Worm (Caenorhabditis elegans): ENCODE data around the gene idpc-2.
A peak's percentile ranks its signal among the peaks of the same experiment; 100 is the strongest.
"Not testable (repeated sequence)": the region's sequence is repeated elsewhere in the genome, so short reads cannot be mapped to it uniquely, and the experiment has no call there.

The idpc-2 gene

ce11 chrV:8586920-8587319 is 34.2 kb downstream of the idpc-2 start:
- TF ChIP-seq fos-1 (tag; optimal IDR thresholded peaks at IDR 0.05) (peak; percentile 80), nhr-10 (tag; optimal IDR thresholded peaks at IDR 0.05) (no peak), sma-3 (GFP tag; optimal IDR thresholded peaks at IDR 0.05) (no peak), mdl-1 (tag; optimal IDR thresholded peaks at IDR 0.05) (no peak), dmd-4 (tag; optimal IDR thresholded peaks at IDR 0.05) (no peak), snpc-4 (tag; optimal IDR thresholded peaks at IDR 0.05) (no peak), mab-5 (tag; optimal IDR thresholded peaks at IDR 0.05) (no peak), Y55F3AM.14 (GFP tag; optimal IDR thresholded peaks at IDR 0.05) (no peak), skn-1 (tag; optimal IDR thresholded peaks at IDR 0.05) (no peak), crh-2 (tag; optimal IDR thresholded peaks at IDR 0.05) (peak; percentile 17), ztf-1 (GFP tag; conservative IDR thresholded peaks at IDR 0.05) (no peak), sma-9 (GFP tag; optimal IDR thresholded peaks at IDR 0.05) (peak; percentile 26), sma-9 (tag; optimal IDR thresholded peaks at IDR 0.05) (no peak), ama-1 (optimal IDR thresholded peaks at IDR 0.05) (no peak), lin-39 (tag; optimal IDR thresholded peaks at IDR 0.05) (no peak), nhr-77 (tag; optimal IDR thresholded peaks at IDR 0.05) (no peak), nhr-11 (tag; optimal IDR thresholded peaks at IDR 0.05) (no peak), sem-4 (tag; optimal IDR thresholded peaks at IDR 0.05) (no peak)

- no peak for TF ChIP-seq alr-1 (tag; optimal IDR thresholded peaks at IDR 0.05)
- no peak for TF ChIP-seq nhr-6 (tag; optimal IDR thresholded peaks at IDR 0.05)
- no peak for TF ChIP-seq C34F6.9 (tag; optimal IDR thresholded peaks at IDR 0.05)
- TF ChIP-seq fos-1 (tag; optimal IDR thresholded peaks at IDR 0.05) = no peak
- TF ChIP-seq sem-4 (tag; optimal IDR thresholded peaks at IDR 0.05) = no peak
- TF ChIP-seq mab-5 (tag; optimal IDR thresholded peaks at IDR 0.05) = no peak
- no peak for TF ChIP-seq nhr-77 (tag; optimal IDR thresholded peaks at IDR 0.05)
- no peak for TF ChIP-seq nhr-25 (tag; optimal IDR thresholded peaks at IDR 0.05)
- TF ChIP-seq ama-1 (optimal IDR thresholded peaks at IDR 0.05) = no peak
- no peak for TF ChIP-seq zag-1 (tag; optimal IDR thresholded peaks at IDR 0.05)
- no peak for TF ChIP-seq ztf-11 (tag; optimal IDR thresholded peaks at IDR 0.05)
- no peak for TF ChIP-seq elt-1 (tag; optimal IDR thresholded peaks at IDR 0.05)
- TF ChIP-seq ZK546.5 (tag; optimal IDR thresholded peaks at IDR 0.05) = no peak
- no peak for TF ChIP-seq egl-27 (tag; optimal IDR thresholded peaks at IDR 0.05)
Measured at ce11 chrV:8586472-8586871, 34.6 kb downstream of the idpc-2 start.

ce11 chrV:8580961-8581360 is 40.2 kb downstream of the idpc-2 start, which contains the start of gene C10B5.1:
Gene C10B5.1 (plus strand): TSS chrV:8581261.
- TF ChIP-seq nhr-23 (tag; optimal IDR thresholded peaks at IDR 0.05) (no peak), nhr-77 (tag; optimal IDR thresholded peaks at IDR 0.05) (no peak), crh-2 (tag; optimal IDR thresholded peaks at IDR 0.05) (no peak), sma-9 (GFP tag; optimal IDR thresholded peaks at IDR 0.05) (no peak), sma-9 (tag; optimal IDR thresholded peaks at IDR 0.05) (no peak), nhr-11 (tag; optimal IDR thresholded peaks at IDR 0.05) (no peak)

- not testable (repeated sequence) for TF ChIP-seq crh-2, nhr-10, lsy-2 (tag; optimal IDR thresholded peaks at IDR 0.05)
Measured at ce11 chrV:8574762-8575161, 46.4 kb downstream of the idpc-2 start, which contains the start of gene F25G6.1. Gene F25G6.1 (plus strand): TSS chrV:8575062.
